Worm (Caenorhabditis elegans): Measurements from ENCODE around the gene C05G5.7.

Gene C05G5.7

DNA sequence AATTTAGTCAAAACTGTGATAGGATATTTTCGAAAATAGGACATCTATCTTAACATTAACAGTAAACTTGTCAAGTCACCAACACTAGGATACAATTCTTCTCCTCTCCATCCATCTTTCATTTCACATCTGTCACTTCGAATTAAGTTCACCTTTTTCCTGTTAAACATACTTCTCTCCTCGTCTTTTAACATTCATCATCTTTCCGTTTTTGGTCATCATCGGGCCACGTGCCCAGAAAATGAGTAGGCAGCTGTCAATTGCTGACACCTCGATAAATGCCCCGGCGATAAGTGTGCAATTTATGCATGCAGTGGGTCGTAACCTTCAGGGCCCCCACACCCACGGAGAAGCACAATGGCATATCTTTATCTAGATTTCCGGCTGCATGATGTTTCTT, 36.6 kb upstream of the C05G5.7 start (continued):
- TF ChIP-seq aptf-3 (GFP tag; IDR thresholded peaks at IDR 0.05): no peak
- TF ChIP-seq mcd-1 (GFP tag; IDR thresholded peaks at IDR 0.05): no peak
- peak; percentile 38; the same call in 1 of the 2 replicates for TF ChIP-seq dox-1 (GFP tag; IDR thresholded peaks at IDR 0.05)
- TF ChIP-seq athp-1 (tag; optimal IDR thresholded peaks at IDR 0.05): no peak
- peak; percentile 71 for TF ChIP-seq atf-7 (tag; optimal IDR thresholded peaks at IDR 0.05)
- no peak for TF ChIP-seq ccch-3 (GFP tag; optimal IDR thresholded peaks at IDR 0.05)
- TF ChIP-seq ama-1 (optimal IDR thresholded peaks at IDR 0.05): no peak
- no peak for TF ChIP-seq ama-1 (GFP tag; optimal IDR thresholded peaks at IDR 0.05)
- no peak for TF ChIP-seq F37B4.10 (GFP tag; IDR thresholded peaks at IDR 0.05)
- TF ChIP-seq lsl-1 (GFP tag; optimal IDR thresholded peaks at IDR 0.05): no peak
- peak; percentile 18 for TF ChIP-seq nhr-90 (tag; optimal IDR thresholded peaks at IDR 0.05)
- TF ChIP-seq mes-4 (tag; optimal IDR thresholded peaks at IDR 0.05): no peak
- TF ChIP-seq let-526 (GFP tag; IDR thresholded peaks at IDR 0.05): no peak
- TF ChIP-seq pbrm-1 (GFP tag; IDR thresholded peaks at IDR 0.05): no peak
- TF ChIP-seq nfya-1 (tag; optimal IDR thresholded peaks at IDR 0.05; ENCODE audit: borderline replicate concordance, insufficient read depth): no peak
- TF ChIP-seq Y53F4B.3 (GFP tag; IDR thresholded peaks at IDR 0.05): no peak
- no peak for TF ChIP-seq tlf-1 (GFP tag; optimal IDR thresholded peaks at IDR 0.05)
- TF ChIP-seq zfh-2 (GFP tag; conservative IDR thresholded peaks at IDR 0.05): no peak
- TF ChIP-seq lsy-27 (tag; optimal IDR thresholded peaks at IDR 0.05; ENCODE audit: borderline replicate concordance, insufficient read depth): no peak

DNA sequence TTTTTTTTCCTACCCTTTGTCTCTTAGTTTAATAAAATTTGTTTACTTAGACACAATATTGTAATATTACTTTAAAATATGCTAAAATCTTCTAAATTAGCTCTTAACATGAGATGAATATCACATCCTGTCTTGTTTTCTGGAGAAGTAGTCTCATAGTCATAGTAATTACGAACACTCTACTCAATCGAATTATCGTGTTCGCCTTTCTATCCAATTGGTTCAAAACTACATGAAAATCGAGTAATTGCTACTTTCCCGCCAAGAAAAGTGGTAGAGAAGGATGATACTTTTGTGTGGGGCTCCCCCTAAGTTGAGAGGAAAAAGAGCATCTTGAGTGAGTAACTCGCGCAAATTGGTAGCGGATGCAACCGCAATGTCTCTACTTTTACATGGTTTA, 34.5 kb upstream of the C05G5.7 start:
- no peak for TF ChIP-seq snpc-4 (GFP tag; optimal IDR thresholded peaks at IDR 0.05)
- TF ChIP-seq snpc-4 (tag; optimal IDR thresholded peaks at IDR 0.05): no peak
- TF ChIP-seq aptf-3 (GFP tag; IDR thresholded peaks at IDR 0.05): no peak
- no peak for TF ChIP-seq F52B5.7 (tag; optimal IDR thresholded peaks at IDR 0.05)
- TF ChIP-seq ztf-18 (tag; optimal IDR thresholded peaks at IDR 0.05): no peak
- no peak for TF ChIP-seq madf-6 (GFP tag; IDR thresholded peaks at IDR 0.05)
- TF ChIP-seq hlh-12 (tag; optimal IDR thresholded peaks at IDR 0.05): no peak
- TF ChIP-seq lag-1 (GFP tag; IDR thresholded peaks at IDR 0.05): no peak
- TF ChIP-seq nhr-80 (tag; optimal IDR thresholded peaks at IDR 0.05): no peak
- no peak for TF ChIP-seq lin-54 (GFP tag; optimal IDR thresholded peaks at IDR 0.05)
- no peak for TF ChIP-seq nhr-27 (tag; optimal IDR thresholded peaks at IDR 0.05)
- no peak for TF ChIP-seq Y56A3A.18 (GFP tag; IDR thresholded peaks at IDR 0.05)
- TF ChIP-seq Y53G8AR.9 (GFP tag; conservative IDR thresholded peaks at IDR 0.05): no peak

- peak; percentile 77 for TF ChIP-seq zfh-2 (GFP tag; conservative IDR thresholded peaks at IDR 0.05)
- TF ChIP-seq snpc-1.3 (tag; optimal IDR thresholded peaks at IDR 0.05; ENCODE audit: insufficient read depth): no peak
These were observed 32.7 kb upstream of the C05G5.7 start for ce11 chrX:14776312-14776711.

- TF ChIP-seq ccch-3 (GFP tag; optimal IDR thresholded peaks at IDR 0.05): no peak
- TF ChIP-seq let-526 (GFP tag; IDR thresholded peaks at IDR 0.05): no peak
- TF ChIP-seq akir-1 (GFP tag; optimal IDR thresholded peaks at IDR 0.05): no peak
- no peak for TF ChIP-seq xnd-1 (tag; optimal IDR thresholded peaks at IDR 0.05)
- TF ChIP-seq K12H6.12 (tag; optimal IDR thresholded peaks at IDR 0.05): no peak
- no peak for TF ChIP-seq madf-10 (tag; optimal IDR thresholded peaks at IDR 0.05)
- TF ChIP-seq T26A5.8 (tag; optimal IDR thresholded peaks at IDR 0.05): no peak
- no peak for TF ChIP-seq F10E7.11 (tag; optimal IDR thresholded peaks at IDR 0.05)
- TF ChIP-seq hlh-26 (GFP tag; conservative IDR thresholded peaks at IDR 0.05): no peak
- no peak for TF ChIP-seq pha-4 (tag; optimal IDR thresholded peaks at IDR 0.05)
- no peak for TF ChIP-seq Y53G8AR.9 (GFP tag; conservative IDR thresholded peaks at IDR 0.05)
- TF ChIP-seq sdz-38 (tag; optimal IDR thresholded peaks at IDR 0.05): no peak
- no peak for TF ChIP-seq nhr-90 (tag; optimal IDR thresholded peaks at IDR 0.05)
- TF ChIP-seq madf-6 (GFP tag; IDR thresholded peaks at IDR 0.05): no peak
- TF ChIP-seq egl-44 (GFP tag; IDR thresholded peaks at IDR 0.05): no peak
- TF ChIP-seq ama-1 (optimal IDR thresholded peaks at IDR 0.05): no peak
- TF ChIP-seq ama-1 (GFP tag; optimal IDR thresholded peaks at IDR 0.05): no peak
- TF ChIP-seq tbx-9 (tag; optimal IDR thresholded peaks at IDR 0.05; ENCODE audit: borderline replicate concordance): no peak
- TF ChIP-seq somi-1 (GFP tag; optimal IDR thresholded peaks at IDR 0.05): no peak
These were observed 31.6 kb upstream of the C05G5.7 start for ce11 chrX:14775222-14775621.

Measured in whole organism, young adult.